Fruit fly (Drosophila melanogaster) whole organism, embryonic: ENCODE results near the gene Drsl1.

ENCODE experiments used
- CG10147 ChIP-seq: fragments of 200-800 bp; sonication (Bioruptor generic); optimal IDR thresholded peaks from 2 replicates; lab custom pipeline; 2019; ENCODE audit warnings: missing biosample characterization, mild to moderate bottlenecking, missing genetic modification characterization, moderate library complexity
- CG10267 ChIP-seq: fragments of 200-800 bp; sonication (Bioruptor generic); optimal IDR thresholded peaks from 2 replicates; lab custom pipeline; 2018; ENCODE audit warnings: missing biosample characterization, mild to moderate bottlenecking, missing genetic modification characterization, moderate library complexity
- CG13296 ChIP-seq: fragments of 200-800 bp; sonication (Bioruptor generic); optimal IDR thresholded peaks from 3 replicates; lab custom pipeline; 2018; ENCODE audit warnings: missing biosample characterization, mild to moderate bottlenecking, missing genetic modification characterization
- CG15073 ChIP-seq: fragments of 200-800 bp; sonication (Bioruptor generic); optimal IDR thresholded peaks from 2 replicates; lab custom pipeline; 2016; ENCODE audit warnings: missing biosample characterization, missing genetic modification characterization
- CG15696 ChIP-seq: fragments of 200-800 bp; sonication (Bioruptor generic); optimal IDR thresholded peaks from 2 replicates; lab custom pipeline; 2019; ENCODE audit warnings: missing biosample characterization, mild to moderate bottlenecking, missing genetic modification characterization, moderate library complexity
- CG1602 ChIP-seq: fragments of 200-800 bp; sonication (Bioruptor generic); optimal IDR thresholded peaks from 3 replicates; lab custom pipeline; 2016; ENCODE audit warnings: missing biosample characterization, missing genetic modification characterization
- CG17359 ChIP-seq: fragments of 200-800 bp; sonication (Bioruptor generic); optimal IDR thresholded peaks from 3 replicates; lab custom pipeline; 2018; ENCODE audit warnings: missing biosample characterization, mild to moderate bottlenecking, missing genetic modification characterization, moderate library complexity
- CG18476 ChIP-seq: fragments of 200-800 bp; sonication (Bioruptor generic); optimal IDR thresholded peaks from 2 replicates; lab custom pipeline; 2016; ENCODE audit warnings: missing biosample characterization, mild to moderate bottlenecking, missing genetic modification characterization
- CG18764 ChIP-seq: fragments of 200-800 bp; sonication (Bioruptor generic); optimal IDR thresholded peaks from 3 replicates; lab custom pipeline; 2016; ENCODE audit warnings: missing biosample characterization, missing genetic modification characterization
- CG30431 ChIP-seq: fragments of 200-800 bp; sonication (Bioruptor generic); optimal IDR thresholded peaks from 2 replicates; lab custom pipeline; 2017; ENCODE audit warnings: missing biosample characterization, missing genetic modification characterization
- CG32772 ChIP-seq: fragments of 200-800 bp; sonication (Bioruptor generic); IDR thresholded peaks from 2 replicates; pipeline ENCODE4 v1.3.6; 2022; ENCODE audit warnings: missing biosample characterization, missing genetic modification characterization
- CG34224 ChIP-seq: fragments of 200-800 bp; sonication (Bioruptor generic); IDR thresholded peaks from 3 replicates; pipeline ENCODE4 v1.3.6; 2022; ENCODE audit warnings: missing biosample characterization, missing genetic modification characterization; ENCODE audit not compliant: partially characterized antibody
- CG3726 ChIP-seq: fragments of 200-800 bp; sonication (Bioruptor generic); IDR thresholded peaks from 3 replicates; pipeline ENCODE4, ENCODE4 v1.3.6; 2022; ENCODE audit warnings: missing biosample characterization, missing genetic modification characterization
- CG42726 ChIP-seq: fragments of 200-800 bp; sonication (Bioruptor generic); IDR thresholded peaks from 2 replicates; pipeline ENCODE4 v1.3.6; 2022; ENCODE audit warnings: missing biosample characterization, missing genetic modification characterization; ENCODE audit not compliant: partially characterized antibody
- CG4360 ChIP-seq: fragments of 200-800 bp; sonication (Bioruptor generic); IDR thresholded peaks from 2 replicates; pipeline ENCODE4 v1.3.6; 2022; ENCODE audit warnings: missing biosample characterization, missing genetic modification characterization
- CG4730 ChIP-seq: fragments of 200-800 bp; sonication (Bioruptor generic); IDR thresholded peaks from 2 replicates; pipeline ENCODE4 v1.3.6; 2022; ENCODE audit warnings: missing biosample characterization, missing genetic modification characterization
- CG6854 ChIP-seq: fragments of 200-800 bp; sonication (Bioruptor generic); optimal IDR thresholded peaks from 3 replicates; lab custom pipeline; 2017; ENCODE audit warnings: missing biosample characterization, mild to moderate bottlenecking, missing genetic modification characterization
- CG8924 ChIP-seq: fragments of 200-800 bp; optimal IDR thresholded peaks from 3 replicates; lab custom pipeline; 2019; ENCODE audit warnings: missing biosample characterization, mild to moderate bottlenecking, missing genetic modification characterization, moderate library complexity
- CG9437 ChIP-seq: fragments of 200-800 bp; sonication (Bioruptor generic); optimal IDR thresholded peaks from 2 replicates; lab custom pipeline; 2018; ENCODE audit warnings: missing biosample characterization, mild to moderate bottlenecking, missing genetic modification characterization
- CG9797 ChIP-seq: fragments of 200-800 bp; sonication (Bioruptor generic); optimal IDR thresholded peaks from 3 replicates; lab custom pipeline; 2018; ENCODE audit warnings: missing biosample characterization, mild to moderate bottlenecking, missing genetic modification characterization
- CTCF ChIP-seq: fragments of 200-800 bp; sonication (Bioruptor generic); optimal IDR thresholded peaks from 2 replicates; lab custom pipeline; 2017; ENCODE audit warnings: missing biosample characterization, mild to moderate bottlenecking, missing genetic modification characterization, moderate library complexity
- D ChIP-seq, 2 experiments: fragments of 200-800 bp in 1 of 2; fragments of >200 bp in 1 of 2; sonication (Bioruptor generic) in 1 of 2; optimal IDR thresholded peaks; 2 replicates in 1 of 2; 3 replicates in 1 of 2; lab custom pipeline; 2017; ENCODE audit warnings: mild to moderate bottlenecking in 1 of 2, missing biosample characterization in 1 of 2, missing genetic modification characterization in 1 of 2, missing genetic modification reagents in 1 of 2
- D19A ChIP-seq: fragments of 200-800 bp; optimal IDR thresholded peaks from 3 replicates; lab custom pipeline; 2019; ENCODE audit warnings: missing biosample characterization, mild to moderate bottlenecking, missing genetic modification characterization, moderate library complexity
- Dbx ChIP-seq: fragments of 200-800 bp; sonication (Bioruptor generic); IDR thresholded peaks from 3 replicates; pipeline ENCODE4 v1.3.6; 2022; ENCODE audit warnings: missing biosample characterization, missing genetic modification characterization
- Doc3 ChIP-seq: fragments of 200-800 bp; sonication (Bioruptor generic); IDR thresholded peaks from 3 replicates; pipeline ENCODE4 v1.3.6; 2022; ENCODE audit warnings: missing biosample characterization, missing genetic modification characterization; ENCODE audit not compliant: partially characterized antibody
- E2f2 ChIP-seq: fragments of 200-800 bp; sonication (Bioruptor generic); IDR thresholded peaks from 2 replicates; pipeline ENCODE4 v1.3.6; 2022; ENCODE audit warnings: missing biosample characterization, missing genetic modification characterization
- Gsc ChIP-seq: fragments of 200-800 bp; sonication (Bioruptor generic); IDR thresholded peaks from 2 replicates; pipeline ENCODE4 v1.3.6; 2022; ENCODE audit warnings: missing biosample characterization, missing genetic modification characterization
- H2.0 ChIP-seq: fragments of 200-800 bp; sonication (Bioruptor generic); IDR thresholded peaks from 2 replicates; pipeline ENCODE4 v1.3.6; 2022; ENCODE audit warnings: missing biosample characterization, missing genetic modification characterization
- HHEX ChIP-seq: fragments of 200-800 bp; sonication (Bioruptor generic); optimal IDR thresholded peaks from 3 replicates; lab custom pipeline; 2017; ENCODE audit warnings: missing biosample characterization, mild to moderate bottlenecking, missing genetic modification characterization, missing genetic modification reagents
- Hey ChIP-seq: fragments of 200-800 bp; sonication (Bioruptor generic); optimal IDR thresholded peaks from 3 replicates; lab custom pipeline; 2018; ENCODE audit warnings: missing biosample characterization, mild to moderate bottlenecking, missing genetic modification characterization
- Hmx ChIP-seq: fragments of 200-800 bp; sonication (Bioruptor generic); optimal IDR thresholded peaks from 2 replicates; lab custom pipeline; 2016; ENCODE audit warnings: missing biosample characterization, missing genetic modification characterization
- NC2β ChIP-seq: fragments of 200-800 bp; sonication (Bioruptor generic); optimal IDR thresholded peaks from 2 replicates; lab custom pipeline; 2016; ENCODE audit warnings: missing biosample characterization, missing genetic modification characterization
- Sin3A ChIP-seq: fragments of >200 bp; optimal IDR thresholded peaks from 2 replicates; lab custom pipeline; 2018
- ac ChIP-seq: fragments of 200-800 bp; sonication (Bioruptor generic); optimal IDR thresholded peaks from 3 replicates; lab custom pipeline; 2017; ENCODE audit warnings: missing biosample characterization, mild to moderate bottlenecking, missing genetic modification characterization
- chn ChIP-seq: fragments of 200-800 bp; sonication (Bioruptor generic); optimal IDR thresholded peaks from 2 replicates; lab custom pipeline; 2016; ENCODE audit warnings: missing biosample characterization, missing genetic modification characterization
- crol ChIP-seq: fragments of 200-800 bp; sonication (Bioruptor generic); IDR thresholded peaks from 2 replicates; pipeline ENCODE4 v1.3.6; 2022; ENCODE audit warnings: missing biosample characterization, missing genetic modification characterization
- cwo ChIP-seq: fragments of 200-800 bp; sonication (Bioruptor generic); optimal IDR thresholded peaks from 3 replicates; lab custom pipeline; 2017; ENCODE audit warnings: missing biosample characterization, missing genetic modification characterization, mild to moderate bottlenecking, moderate library complexity, missing genetic modification reagents
- eyg ChIP-seq: fragments of 200-800 bp; sonication (Bioruptor generic); optimal IDR thresholded peaks from 3 replicates; lab custom pipeline; 2016; ENCODE audit warnings: missing biosample characterization, missing genetic modification characterization
- her ChIP-seq: fragments of 200-800 bp; sonication (Bioruptor generic); optimal IDR thresholded peaks from 2 replicates; lab custom pipeline; 2016; ENCODE audit warnings: missing biosample characterization, missing genetic modification characterization
- insv ChIP-seq, 2 experiments: fragments of 200-800 bp; sonication (Bioruptor generic); optimal IDR thresholded peaks; 3 replicates each; lab custom pipeline; 2016 to 2018; ENCODE audit warnings: missing biosample characterization in 2 of 2, missing genetic modification characterization in 2 of 2
- kni ChIP-seq: fragments of 200-800 bp; sonication (Bioruptor generic); optimal IDR thresholded peaks from 3 replicates; lab custom pipeline; 2017; ENCODE audit warnings: mild to moderate bottlenecking, missing biosample characterization, missing genetic modification reagents, missing genetic modification characterization
- luna ChIP-seq: fragments of 200-800 bp; sonication (Bioruptor generic); optimal IDR thresholded peaks from 2 replicates; lab custom pipeline; 2016; ENCODE audit warnings: missing biosample characterization, missing genetic modification characterization
- mld ChIP-seq: fragments of 200-800 bp; sonication (Bioruptor generic); IDR thresholded peaks from 3 replicates; pipeline ENCODE4 v1.3.6; 2022; ENCODE audit warnings: missing biosample characterization, missing genetic modification characterization; ENCODE audit not compliant: partially characterized antibody
- nmo ChIP-seq: fragments of 200-800 bp; sonication (Bioruptor generic); optimal IDR thresholded peaks from 2 replicates; lab custom pipeline; 2018; ENCODE audit warnings: missing biosample characterization, mild to moderate bottlenecking, missing genetic modification characterization, moderate library complexity
- pan ChIP-seq, 4 experiments: fragments of >200 bp in 3 of 4; fragments of 200-800 bp in 1 of 4; sonication (Bioruptor generic) in 1 of 4; optimal IDR thresholded peaks in 3 of 4; IDR thresholded peaks in 1 of 4; 2 replicates each; pipeline versions ENCODE4 v1.3.6 to Lab custom; 2017 to 2022; ENCODE audit warnings: missing biosample characterization in 2 of 4, missing genetic modification characterization in 2 of 4, mixed read lengths in 1 of 4
- ro ChIP-seq: fragments of 200-800 bp; sonication (Bioruptor generic); IDR thresholded peaks from 2 replicates; pipeline ENCODE4 v1.3.6; 2022; ENCODE audit warnings: missing biosample characterization, missing genetic modification characterization
- slp2 ChIP-seq: fragments of 200-800 bp; sonication (Bioruptor generic); optimal IDR thresholded peaks from 2 replicates; lab custom pipeline; 2016; ENCODE audit warnings: missing biosample characterization, missing genetic modification characterization
- tin ChIP-seq: fragments of 200-800 bp; sonication (Bioruptor generic); optimal IDR thresholded peaks from 3 replicates; lab custom pipeline; 2016; ENCODE audit warnings: missing biosample characterization, missing genetic modification characterization
- tio ChIP-seq: fragments of 200-800 bp; sonication (Bioruptor generic); optimal IDR thresholded peaks from 2 replicates; lab custom pipeline; 2017; ENCODE audit warnings: missing biosample characterization, missing genetic modification characterization, inconsistent platforms
- unpg ChIP-seq: fragments of 200-800 bp; sonication (Bioruptor generic); optimal IDR thresholded peaks from 3 replicates; lab custom pipeline; 2018; ENCODE audit warnings: missing biosample characterization, mild to moderate bottlenecking, missing genetic modification characterization, moderate library complexity

Drsl1 gene

DNA sequence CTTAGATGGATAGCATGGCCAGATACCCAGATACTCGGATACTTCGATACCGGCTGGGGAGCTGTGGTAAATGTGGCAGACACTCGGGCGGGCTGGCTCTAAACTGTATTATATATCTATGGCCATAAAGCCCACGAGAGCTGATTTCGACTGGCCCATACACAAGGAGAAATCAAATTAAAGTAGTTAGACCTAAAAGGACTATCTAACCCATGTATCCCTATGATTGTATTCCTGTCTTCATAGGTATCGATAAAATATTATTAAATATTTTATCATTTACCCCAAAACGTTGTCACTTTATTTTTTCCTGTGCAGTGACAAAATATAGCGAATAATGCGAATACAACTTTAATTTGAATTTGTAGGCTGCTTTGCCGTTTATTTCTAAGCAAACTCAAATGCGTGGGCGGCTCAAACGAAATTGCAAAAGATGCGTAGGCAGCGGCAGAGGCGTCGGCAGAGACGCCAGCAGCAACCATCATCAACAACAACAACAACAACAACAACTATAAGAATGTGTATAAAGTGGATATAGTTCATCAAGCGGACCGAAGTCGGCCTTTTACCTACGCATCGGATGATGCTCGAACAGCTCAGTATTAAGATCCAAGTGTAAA, 46.4 kb upstream of the Drsl1 start (continued):
- no peak for TF ChIP-seq her
- no peak for TF ChIP-seq CG18476 (GFP tag; lab: Kevin White, UChicago)
- no peak for TF ChIP-seq chn (GFP tag; lab: Kevin White, UChicago)
- peak; percentile 80 for TF ChIP-seq Dbx
- peak; percentile 88 for TF ChIP-seq CG4360 (GFP tag; lab: Robert Waterston, UW)
- peak; percentile 27 for TF ChIP-seq CG13296 (GFP tag; lab: Kevin White, UChicago)
- peak; percentile 60 for TF ChIP-seq CG17359
- no peak for TF ChIP-seq CG4730
- peak; percentile 69 for TF ChIP-seq unpg (GFP tag; lab: Kevin White, UChicago)
- TF ChIP-seq crol: no peak
- no peak for TF ChIP-seq NC2β
- TF ChIP-seq tin (GFP tag; lab: Kevin White, UChicago): no peak
- peak; percentile 54 for TF ChIP-seq CG10147 (GFP tag; lab: Kevin White, UChicago)
- TF ChIP-seq CG32772 (GFP tag; lab: Robert Waterston, UW): no peak
- TF ChIP-seq CG15073: no peak
- TF ChIP-seq CG3726 (GFP tag; lab: Robert Waterston, UW): 0 out of 3 replicates have a peak, but pooled peaks have one; percentile 26
- no peak for TF ChIP-seq Hmx
- no peak for TF ChIP-seq CG34224 (GFP tag; lab: Robert Waterston, UW)
- no peak for TF ChIP-seq CG9797 (GFP tag; lab: Kevin White, UChicago)
- TF ChIP-seq tio (GFP tag; lab: Kevin White, UChicago): no peak
- TF ChIP-seq ac: no peak
- TF ChIP-seq nmo (GFP tag; lab: Kevin White, UChicago): peak; percentile 21
- TF ChIP-seq E2f2 (GFP tag; lab: Robert Waterston, UW): no peak
- no peak for TF ChIP-seq Gsc
- peak; percentile 12 for TF ChIP-seq CG1602 (GFP tag; lab: Kevin White, UChicago)
- no peak for TF ChIP-seq CG18764 (GFP tag; lab: Kevin White, UChicago)
- no peak for TF ChIP-seq CG42726 (GFP tag; lab: Robert Waterston, UW)
- TF ChIP-seq eyg (GFP tag; lab: Kevin White, UChicago): no peak
- TF ChIP-seq mld (GFP tag; lab: Robert Waterston, UW): no peak
- TF ChIP-seq ro (GFP tag; lab: Robert Waterston, UW): no peak
- no peak for TF ChIP-seq CG15696
- no peak for TF ChIP-seq Sin3A (lab: Kevin White, UChicago)
- peak; percentile 16 for TF ChIP-seq HHEX (GFP tag; lab: Kevin White, UChicago)
- TF ChIP-seq kni (GFP tag; lab: Kevin White, UChicago): no peak
- TF ChIP-seq CG6854 (GFP tag; lab: Kevin White, UChicago): no peak
- TF ChIP-seq insv (GFP tag; optimal IDR thresholded peaks at IDR 0.05; lab: Kevin White, UChicago): no peak
- TF ChIP-seq CG9437 (GFP tag; lab: Kevin White, UChicago): no peak
- TF ChIP-seq Doc3 (GFP tag; lab: Robert Waterston, UW): no peak
- no peak for TF ChIP-seq CTCF (GFP tag; lab: Kevin White, UChicago)
- no peak for TF ChIP-seq CG30431
- no peak for TF ChIP-seq pan (optimal IDR thresholded peaks at IDR 0.05; lab: Kevin White, UChicago)
- peak in 1 of 2 experiments; percentile 66 for TF ChIP-seq pan (GFP tag; optimal IDR thresholded peaks at IDR 0.05 in 1 of 2, IDR thresholded peaks at IDR 0.05 in 1 of 2)
- no peak for TF ChIP-seq slp2 (GFP tag; lab: Kevin White, UChicago)
- no peak for TF ChIP-seq CG8924
- TF ChIP-seq luna (GFP tag; lab: Kevin White, UChicago): no peak
- no peak for TF ChIP-seq D (optimal IDR thresholded peaks at IDR 0.05; lab: Kevin White, UChicago)
- TF ChIP-seq D (GFP tag; optimal IDR thresholded peaks at IDR 0.05; lab: Kevin White, UChicago): no peak
- TF ChIP-seq D19A (tag; lab: Kevin White, UChicago): no peak
- TF ChIP-seq H2.0 (GFP tag; lab: Robert Waterston, UW): peak; percentile 72
- TF ChIP-seq Hey (tag; lab: Kevin White, UChicago): no peak
- TF ChIP-seq CG10267 (tag; lab: Kevin White, UChicago): no peak
- TF ChIP-seq cwo (GFP tag; lab: Kevin White, UChicago): no peak
